Worm (Caenorhabditis elegans) whole organism, L4 larva: ENCODE data around the gene ddx-15.

Experiments used
- D1046.2 ChIP-seq: fragments of 200-800 bp; sonication (Bioruptor generic); IDR thresholded peaks from 2 replicates; pipeline ENCODE4 v1.3.6; 2022; ENCODE audit warnings: missing genetic modification characterization, missing compliant biosample characterization
- F49E8.2 ChIP-seq: sonication (generic microtip); optimal IDR thresholded peaks from 2 replicates; lab custom pipeline; 2016; ENCODE audit warnings: missing compliant biosample characterization, mild to moderate bottlenecking, missing genetic modification characterization, borderline replicate concordance
- T20F7.1 ChIP-seq: fragments of 200-800 bp; sonication (Bioruptor generic); optimal IDR thresholded peaks from 2 replicates; lab custom pipeline; 2018; ENCODE audit warnings: mild to moderate bottlenecking, missing genetic modification characterization, missing compliant biosample characterization
- Y105C5A.15 ChIP-seq: fragments of 200-800 bp; sonication (Bioruptor generic); IDR thresholded peaks from 2 replicates; pipeline ENCODE4 v1.3.6; 2022; ENCODE audit warnings: missing genetic modification characterization, missing compliant biosample characterization
- Y75B8A.6 ChIP-seq: fragments of 200-800 bp; sonication (Bioruptor generic); IDR thresholded peaks from 2 replicates; pipeline ENCODE4 v1.3.6; 2022; ENCODE audit warnings: missing genetic modification reagents, missing genetic modification characterization, missing compliant biosample characterization
- ZK546.5 ChIP-seq, 2 experiments: sonication (generic microtip); optimal IDR thresholded peaks; 2 replicates each; lab custom pipeline; 2017; ENCODE audit warnings: missing biosample characterization in 2 of 2, missing genetic modification characterization in 2 of 2
- aha-1 ChIP-seq: fragments of 150-350 bp; peaks from one replicate; lab custom pipeline; 2014; ENCODE audit warnings: missing biosample characterization, missing genetic modification characterization
- ama-1 ChIP-seq: fragments of 150-350 bp; optimal IDR thresholded peaks from 2 replicates; lab custom pipeline; 2014; ENCODE audit warnings: inconsistent platforms, mixed read lengths
- ceh-20 ChIP-seq: fragments of 200-800 bp; sonication (Bioruptor generic); IDR thresholded peaks from 2 replicates; pipeline ENCODE4 v1.3.6; 2022; ENCODE audit warnings: missing genetic modification reagents, missing genetic modification characterization, missing compliant biosample characterization
- ceh-28 ChIP-seq: fragments of 150-350 bp; optimal IDR thresholded peaks from 2 replicates; lab custom pipeline; 2014; ENCODE audit warnings: missing biosample characterization, missing genetic modification reagents, missing genetic modification characterization
- ceh-82 ChIP-seq: sonication (generic microtip); optimal IDR thresholded peaks from 2 replicates; lab custom pipeline; 2017; ENCODE audit warnings: missing biosample characterization, missing genetic modification characterization
- cey-2 ChIP-seq: sonication (generic microtip); optimal IDR thresholded peaks from 3 replicates; lab custom pipeline; 2017; ENCODE audit warnings: missing genetic modification characterization, mild to moderate bottlenecking, missing compliant biosample characterization, antibody characterized with exemption, borderline replicate concordance; ENCODE audit not compliant: insufficient read depth
- ctbp-1 ChIP-seq: fragments of 200-800 bp; sonication (Bioruptor generic); IDR thresholded peaks from 2 replicates; pipeline ENCODE4 v1.3.6; 2022; ENCODE audit warnings: missing genetic modification reagents, missing genetic modification characterization, missing compliant biosample characterization
- daf-16 ChIP-seq, 3 experiments: sonication (generic microtip); optimal IDR thresholded peaks; 2 replicates each; lab custom pipeline; 2016 to 2017; ENCODE audit warnings: missing genetic modification characterization in 3 of 3, missing genetic modification reagents in 3 of 3, mild to moderate bottlenecking in 2 of 3, missing compliant biosample characterization in 2 of 3, missing biosample characterization in 1 of 3, moderate library complexity in 1 of 3
- daf-8 ChIP-seq: fragments of 200-800 bp; sonication (Bioruptor generic); IDR thresholded peaks from 2 replicates; pipeline ENCODE4 v1.3.6; 2022; ENCODE audit warnings: missing genetic modification characterization, missing compliant biosample characterization
- dmd-6 ChIP-seq: fragments of 200-800 bp; sonication (Bioruptor generic); IDR thresholded peaks from 2 replicates; pipeline ENCODE4 v1.3.6; 2022; ENCODE audit warnings: missing genetic modification reagents, missing genetic modification characterization, missing compliant biosample characterization
- dve-1 ChIP-seq: sonication (generic microtip); optimal IDR thresholded peaks from 2 replicates; lab custom pipeline; 2017; ENCODE audit warnings: antibody characterized with exemption, mild to moderate bottlenecking, missing genetic modification characterization, missing compliant biosample characterization; ENCODE audit not compliant: insufficient read depth
- egl-43 ChIP-seq: fragments of 200-800 bp; sonication (Bioruptor generic); IDR thresholded peaks from 2 replicates; pipeline ENCODE4 v1.3.6; 2022; ENCODE audit warnings: missing genetic modification reagents, missing genetic modification characterization, missing compliant biosample characterization
- gei-8 ChIP-seq: fragments of 200-800 bp; sonication (Bioruptor generic); optimal IDR thresholded peaks from 2 replicates; lab custom pipeline; 2018; ENCODE audit warnings: mild to moderate bottlenecking, missing genetic modification characterization, missing compliant biosample characterization
- hif-1 ChIP-seq, 2 experiments: sonication (generic microtip); optimal IDR thresholded peaks; 2 replicates each; lab custom pipeline; 2016 to 2017; ENCODE audit warnings: missing compliant biosample characterization in 2 of 2, missing genetic modification characterization in 2 of 2, missing genetic modification reagents in 2 of 2, missing genotype in 2 of 2, mild to moderate bottlenecking in 1 of 2
- hlh-11 ChIP-seq: fragments of 200-800 bp; sonication (Bioruptor generic); optimal IDR thresholded peaks from 2 replicates; lab custom pipeline; 2018; ENCODE audit warnings: mild to moderate bottlenecking, missing genetic modification characterization, missing compliant biosample characterization
- hmg-1.1 ChIP-seq: fragments of 200-800 bp; sonication (Bioruptor generic); IDR thresholded peaks from 2 replicates; pipeline ENCODE4 v1.3.6; 2022; ENCODE audit warnings: missing genetic modification reagents, missing genetic modification characterization, missing compliant biosample characterization
- jun-1 ChIP-seq: fragments of 150-350 bp; optimal IDR thresholded peaks from 2 replicates; lab custom pipeline; 2014; ENCODE audit warnings: missing biosample characterization, missing genetic modification reagents, missing genetic modification characterization
- lin-1 ChIP-seq: fragments of 200-800 bp; sonication (Bioruptor generic); IDR thresholded peaks from 2 replicates; pipeline ENCODE4 v1.3.6; 2022; ENCODE audit warnings: missing genetic modification reagents, missing genetic modification characterization, missing compliant biosample characterization
- lin-13 ChIP-seq: fragments of 150-350 bp; optimal IDR thresholded peaks from 2 replicates; lab custom pipeline; 2014; ENCODE audit warnings: missing biosample characterization, missing genetic modification reagents, missing genetic modification characterization
- lin-15B ChIP-seq: fragments of 150-350 bp; sonication (generic microtip); optimal IDR thresholded peaks from 3 replicates; lab custom pipeline; 2014; ENCODE audit warnings: missing biosample characterization, missing genetic modification characterization
- lin-29 ChIP-seq: fragments of 200-800 bp; sonication (Bioruptor generic); IDR thresholded peaks from 2 replicates; pipeline ENCODE4 v1.3.6; 2022; ENCODE audit warnings: missing genetic modification reagents, missing genetic modification characterization, missing compliant biosample characterization
- lin-38 ChIP-seq: fragments of 200-800 bp; sonication (Bioruptor generic); IDR thresholded peaks from 2 replicates; pipeline ENCODE4 v1.3.6; 2022; ENCODE audit warnings: missing genetic modification reagents, missing genetic modification characterization, missing compliant biosample characterization
- lir-3 ChIP-seq: sonication (generic microtip); optimal IDR thresholded peaks from 2 replicates; lab custom pipeline; 2016; ENCODE audit warnings: mild to moderate bottlenecking, missing genetic modification characterization, missing compliant biosample characterization
- lsy-2 ChIP-seq, 2 experiments: fragments of 150-350 bp in 1 of 2; sonication (generic microtip) in 1 of 2; optimal IDR thresholded peaks; 2 replicates each; lab custom pipeline; 2014 to 2017; ENCODE audit warnings: missing biosample characterization in 2 of 2, missing genetic modification characterization in 2 of 2
- madf-9 ChIP-seq: fragments of 200-800 bp; sonication (Bioruptor generic); conservative IDR thresholded peaks from 2 replicates; pipeline ENCODE4 v1.3.6; 2022; ENCODE audit warnings: missing genetic modification reagents, missing genetic modification characterization, missing compliant biosample characterization
- mep-1 ChIP-seq: fragments of 150-350 bp; sonication (generic microtip); optimal IDR thresholded peaks from 3 replicates; lab custom pipeline; 2014; ENCODE audit warnings: missing biosample characterization, missing genetic modification characterization
- mes-2 ChIP-seq: sonication (generic microtip); optimal IDR thresholded peaks from 2 replicates; lab custom pipeline; 2016; ENCODE audit warnings: missing genotype, mild to moderate bottlenecking, missing genetic modification characterization, missing compliant biosample characterization; ENCODE audit not compliant: poor library complexity, severe bottlenecking
- nhr-11 ChIP-seq: fragments of 150-350 bp; optimal IDR thresholded peaks from 2 replicates; lab custom pipeline; 2014; ENCODE audit warnings: missing biosample characterization, missing genetic modification characterization
- nhr-25 ChIP-seq: sonication (generic microtip); optimal IDR thresholded peaks from 2 replicates; lab custom pipeline; 2017; ENCODE audit warnings: missing genetic modification characterization, mild to moderate bottlenecking, missing compliant biosample characterization, antibody characterized with exemption, moderate library complexity, borderline replicate concordance; ENCODE audit not compliant: insufficient read depth
- nhr-28 ChIP-seq: fragments of 150-350 bp; optimal IDR thresholded peaks from 2 replicates; lab custom pipeline; 2014; ENCODE audit warnings: missing biosample characterization, missing genetic modification characterization
- nhr-41 ChIP-seq: fragments of 200-800 bp; sonication (Bioruptor generic); IDR thresholded peaks from 2 replicates; pipeline ENCODE4 v1.3.6; 2022; ENCODE audit warnings: missing genetic modification reagents, missing genetic modification characterization, missing compliant biosample characterization
- nhr-48 ChIP-seq: sonication (generic microtip); optimal IDR thresholded peaks from 2 replicates; lab custom pipeline; 2016; ENCODE audit warnings: mild to moderate bottlenecking, missing genetic modification characterization, missing compliant biosample characterization
- nhr-6 ChIP-seq: fragments of 150-350 bp; optimal IDR thresholded peaks from 2 replicates; lab custom pipeline; 2014; ENCODE audit warnings: missing biosample characterization, missing genetic modification characterization
- php-3 ChIP-seq: fragments of 200-800 bp; sonication (Bioruptor generic); IDR thresholded peaks from 2 replicates; pipeline ENCODE4 v1.3.6; 2022; ENCODE audit warnings: missing genetic modification reagents, missing genetic modification characterization, missing compliant biosample characterization
- saeg-2 ChIP-seq: fragments of 200-800 bp; sonication (Bioruptor generic); IDR thresholded peaks from 2 replicates; pipeline ENCODE4 v1.3.6; 2022; ENCODE audit warnings: missing genetic modification reagents, missing genetic modification characterization, missing compliant biosample characterization
- set-16 ChIP-seq: fragments of 200-800 bp; sonication (Bioruptor generic); IDR thresholded peaks from 2 replicates; pipeline ENCODE4 v1.3.6; 2022; ENCODE audit warnings: missing genetic modification reagents, missing genetic modification characterization, missing compliant biosample characterization
- skn-1 ChIP-seq: fragments of 150-350 bp; optimal IDR thresholded peaks from 2 replicates; lab custom pipeline; 2014; ENCODE audit warnings: missing biosample characterization, missing genetic modification characterization
- spr-1 ChIP-seq: sonication (generic microtip); optimal IDR thresholded peaks from 2 replicates; lab custom pipeline; 2016; ENCODE audit warnings: mild to moderate bottlenecking, missing genetic modification characterization, missing compliant biosample characterization
- tra-1 ChIP-seq: fragments of 200-800 bp; sonication (Bioruptor generic); IDR thresholded peaks from 2 replicates; pipeline ENCODE4 v1.3.6; 2022; ENCODE audit warnings: missing genetic modification reagents, missing genetic modification characterization, missing compliant biosample characterization
- unc-62 ChIP-seq, 3 experiments: fragments of 150-350 bp in 1 of 3; sonication (generic microtip); optimal IDR thresholded peaks in 2 of 3; peaks in 1 of 3; 1 replicate in 1 of 3; 2 replicates in 2 of 3; lab custom pipeline; 2014 to 2017; ENCODE audit warnings: missing biosample characterization in 3 of 3, missing genetic modification characterization in 3 of 3, missing genetic modification reagents in 3 of 3, missing genotype in 1 of 3
- vab-7 ChIP-seq: fragments of 200-800 bp; sonication (Bioruptor generic); IDR thresholded peaks from 2 replicates; pipeline ENCODE4 v1.3.6; 2022; ENCODE audit warnings: missing genetic modification reagents, missing genetic modification characterization, missing compliant biosample characterization
- zfp-2 ChIP-seq: sonication (generic microtip); optimal IDR thresholded peaks from 2 replicates; lab custom pipeline; 2016; ENCODE audit warnings: mild to moderate bottlenecking, missing genetic modification characterization, missing compliant biosample characterization
- zip-11 ChIP-seq: fragments of 200-800 bp; sonication (Bioruptor generic); IDR thresholded peaks from 2 replicates; pipeline ENCODE4 v1.3.6; 2022; ENCODE audit warnings: missing genetic modification characterization, missing compliant biosample characterization

ddx-15 gene

DNA sequence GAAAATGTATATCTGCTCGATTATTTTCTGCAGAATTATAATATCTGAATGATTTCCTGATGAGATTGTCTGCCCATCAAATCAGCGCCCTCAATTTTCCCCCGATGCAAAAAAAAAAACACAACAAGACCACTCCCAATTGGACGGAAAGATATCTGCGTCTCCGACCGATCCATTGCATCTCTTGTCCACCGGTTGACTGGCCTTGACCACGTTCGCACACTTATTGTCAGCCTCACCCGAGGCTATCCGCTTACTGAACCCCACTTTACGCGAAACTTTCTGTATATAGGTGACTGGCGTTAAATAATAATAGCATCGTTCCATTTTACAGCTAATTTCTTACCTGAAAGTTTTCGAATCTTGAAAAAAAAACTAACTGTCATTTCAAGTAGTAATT is 2.8 kb upstream of the ddx-15 start (continued):
- TF ChIP-seq gei-8 (GFP tag; lab: Kevin White, UChicago) (no peak), T20F7.1 (GFP tag; lab: Kevin White, UChicago) (no peak), egl-43 (no peak), spr-1 (tag; lab: Kevin White, UChicago) (no peak), cey-2 (tag; lab: Kevin White, UChicago) (no peak), set-16 (no peak), mep-1 (no peak), madf-9 (GFP tag; lab: Robert Waterston, UW) (0 out of 2 replicates have a peak, but pooled peaks have one; percentile 17), tra-1 (no peak), lin-1 (GFP tag; lab: Robert Waterston, UW) (no peak), ama-1 (lab: Kevin White, UChicago) (peak; percentile 80), lsy-2 (tag; optimal IDR thresholded peaks at IDR 0.05; lab: Kevin White, UChicago) (peak in 1 of 2 experiments; percentile 37), lir-3 (tag; lab: Kevin White, UChicago) (no peak), nhr-25 (peak; percentile 76), nhr-6 (no peak), nhr-11 (tag; lab: Kevin White, UChicago) (no peak), Y105C5A.15 (GFP tag; lab: Robert Waterston, UW) (no peak), zip-11 (no peak), ceh-20 (no peak), nhr-28 (tag; lab: Kevin White, UChicago) (peak; percentile 43), php-3 (GFP tag; lab: Robert Waterston, UW) (no peak), lin-13 (no peak), lin-38 (GFP tag; lab: Robert Waterston, UW) (peak; percentile 32), daf-8 (GFP tag; lab: Robert Waterston, UW) (no peak), daf-16 (GFP tag; optimal IDR thresholded peaks at IDR 0.05; lab: Kevin White, UChicago) (peak in 1 of 2 experiments; percentile 7), daf-16 (tag; optimal IDR thresholded peaks at IDR 0.05; lab: Kevin White, UChicago) (no peak), jun-1 (no peak), mes-2 (peak; percentile 62), Y75B8A.6 (GFP tag; lab: Robert Waterston, UW) (no peak), dve-1 (tag; lab: Kevin White, UChicago) (peak; percentile 28), nhr-41 (no peak), ceh-82 (tag; lab: Kevin White, UChicago) (no peak), hif-1 (tag; optimal IDR thresholded peaks at IDR 0.05; lab: Kevin White, UChicago) (no peak), nhr-48 (tag; lab: Kevin White, UChicago) (no peak), hlh-11 (tag; lab: Kevin White, UChicago) (no peak), F49E8.2 (tag; lab: Kevin White, UChicago) (no peak), ZK546.5 (tag; optimal IDR thresholded peaks at IDR 0.05; lab: Kevin White, UChicago) (no peak), lin-15B (tag; lab: Kevin White, UChicago) (no peak), zfp-2 (tag; lab: Kevin White, UChicago) (no peak), ctbp-1 (no peak), ceh-28 (no peak), dmd-6 (GFP tag; lab: Robert Waterston, UW) (no peak; the same call in 1 of the 2 replicates), vab-7 (no peak), saeg-2 (GFP tag; lab: Robert Waterston, UW) (no peak), lin-29 (GFP tag; lab: Robert Waterston, UW) (no peak), D1046.2 (GFP tag; lab: Robert Waterston, UW) (no peak), aha-1 (tag; lab: Kevin White, UChicago) (peak; percentile 38), skn-1 (no peak), unc-62 (GFP tag; optimal IDR thresholded peaks at IDR 0.05 in 1 of 2; lab: Kevin White, UChicago) (no peak), unc-62 (tag; optimal IDR thresholded peaks at IDR 0.05; lab: Kevin White, UChicago) (no peak), hmg-1.1 (GFP tag; lab: Robert Waterston, UW) (peak; percentile 38; the same call in 1 of the 2 replicates)
